Worm (Caenorhabditis elegans) whole organism, L4/young adult: Measurements from ENCODE around the gene C54F6.15.

ENCODE experiments used
- W03F9.2 ChIP-seq: fragments of 150-350 bp; optimal IDR thresholded peaks from 2 replicates; lab custom pipeline; 2014; ENCODE audit warnings: missing biosample characterization, missing genetic modification characterization
- dao-5 ChIP-seq: sonication (generic microtip); optimal IDR thresholded peaks from 2 replicates; lab custom pipeline; 2016; ENCODE audit warnings: missing genotype, missing genetic modification characterization, moderate library complexity, missing compliant biosample characterization
- him-1 ChIP-seq: sonication (generic microtip); optimal IDR thresholded peaks from 2 replicates; lab custom pipeline; 2016; ENCODE audit warnings: missing genotype, missing genetic modification reagents, missing genetic modification characterization, missing compliant biosample characterization

DNA sequence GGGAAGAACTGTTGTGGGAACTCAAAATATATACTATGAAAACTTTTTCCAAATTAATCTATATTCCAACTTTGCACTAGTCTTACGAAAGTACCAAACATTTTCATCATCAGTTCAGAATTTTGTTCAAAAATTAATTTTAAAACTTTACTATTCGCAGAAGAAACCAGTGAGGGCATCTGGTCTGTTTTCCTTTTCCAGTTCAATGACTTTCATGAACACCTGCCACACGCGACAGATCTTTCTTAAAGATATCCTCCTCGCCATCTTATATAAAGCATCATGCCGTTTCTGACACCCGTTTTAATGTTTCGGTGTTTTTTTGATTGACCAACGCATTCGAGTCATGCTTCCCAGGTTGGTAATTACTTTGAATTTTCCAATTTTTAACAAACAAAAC, 10.8 kb upstream of the C54F6.15 start, which contains the start of gene C54F6.3:
- TF ChIP-seq him-1 (tag; lab: Kevin White, UChicago) (no peak), W03F9.2 (tag; lab: Kevin White, UChicago) (no peak), dao-5 (tag; lab: Kevin White, UChicago) (no peak)
